Worm (Caenorhabditis elegans): Measurements from ENCODE around the gene srx-47.

DNA sequence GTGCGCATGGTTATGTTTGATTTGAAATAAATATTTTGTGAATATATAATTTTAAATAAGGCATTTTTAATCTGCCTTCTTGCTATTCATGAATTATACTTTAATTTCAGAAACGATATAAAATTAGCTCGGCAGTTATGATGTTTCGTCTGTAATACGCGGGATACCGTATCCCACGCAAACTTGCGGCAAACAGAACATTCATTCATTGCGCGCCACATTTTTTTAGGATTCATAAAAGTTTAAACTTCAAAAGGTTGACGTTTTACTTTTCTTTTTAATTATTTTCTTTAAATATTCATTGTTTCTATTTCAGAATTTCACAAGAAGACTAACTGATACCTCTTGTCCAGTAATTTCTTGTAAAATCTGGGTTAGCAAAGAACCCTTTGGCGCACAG lies 26.9 kb upstream of the srx-47 start, which contains the start of gene tag-153:
- no peak for TF ChIP-seq ama-1 (optimal IDR thresholded peaks at IDR 0.05)
- no peak for TF ChIP-seq ama-1 (GFP tag; optimal IDR thresholded peaks at IDR 0.05)
- TF ChIP-seq egl-44 (GFP tag; IDR thresholded peaks at IDR 0.05) = no peak
- TF ChIP-seq pha-4 (tag; optimal IDR thresholded peaks at IDR 0.05) = no peak
- no peak for TF ChIP-seq F55B11.4 (tag; optimal IDR thresholded peaks at IDR 0.05; ENCODE audit: borderline replicate concordance, insufficient read depth)
- TF ChIP-seq Y53F4B.3 (GFP tag; IDR thresholded peaks at IDR 0.05) = no peak

All from whole organism, young adult.